Fruit fly (Drosophila melanogaster): ENCODE measurements around the gene CG13786.

The CG13786 gene

DNA sequence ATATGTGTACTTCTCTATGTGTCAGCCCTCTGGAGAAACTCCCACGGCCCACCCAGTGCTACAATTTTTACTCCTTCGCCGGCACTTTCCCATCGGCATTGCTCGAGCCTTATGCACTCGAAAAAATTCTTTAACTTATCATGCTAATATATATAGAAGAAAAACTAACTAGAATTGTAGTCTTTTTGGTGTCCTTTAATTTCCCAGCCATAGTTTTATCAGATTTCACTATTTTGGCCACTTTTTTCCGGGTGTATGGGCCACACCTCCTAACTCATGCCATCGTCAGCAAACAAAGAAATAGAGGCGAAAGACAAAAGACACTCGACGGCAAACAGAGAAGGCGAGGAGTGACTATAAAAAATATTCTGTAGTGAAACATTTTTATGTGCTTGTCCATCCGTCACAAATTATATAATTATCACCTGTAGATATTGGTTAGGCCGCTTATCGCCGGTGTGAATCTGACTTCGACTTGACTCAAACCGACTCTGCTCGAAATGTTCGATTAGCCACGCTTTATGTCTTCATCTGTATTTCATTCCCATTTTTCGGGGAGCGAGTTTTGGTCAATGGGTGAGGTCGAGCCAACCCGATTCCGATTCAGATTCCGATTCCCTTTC, 46.1 kb upstream of the CG13786 start (continued):
- TF ChIP-seq Ptx1 (GFP tag; IDR thresholded peaks at IDR 0.05) (0 out of 2 replicates have a peak, but pooled peaks have one; percentile 15), CG12942 (GFP tag; optimal IDR thresholded peaks at IDR 0.05) (no peak), CG17385 (GFP tag; optimal IDR thresholded peaks at IDR 0.05) (no peak), ham (GFP tag; IDR thresholded peaks at IDR 0.05) (no peak), pum (GFP tag; optimal IDR thresholded peaks at IDR 0.05) (peak; percentile 17), az2 (GFP tag; optimal IDR thresholded peaks at IDR 0.05) (peak; percentile 26), CG7786 (GFP tag; optimal IDR thresholded peaks at IDR 0.05) (peak; percentile 46), bowl (GFP tag; IDR thresholded peaks at IDR 0.05) (no peak), Eip74EF (GFP tag; optimal IDR thresholded peaks at IDR 0.05) (no peak), CG14667 (GFP tag; IDR thresholded peaks at IDR 0.05) (no peak), repo (GFP tag; optimal IDR thresholded peaks at IDR 0.05) (no peak), Drgx (GFP tag; IDR thresholded peaks at IDR 0.05) (0 out of 2 replicates have a peak, but pooled peaks have one; percentile 13), CG13424 (tag; optimal IDR thresholded peaks at IDR 0.05) (no peak), chm (GFP tag; IDR thresholded peaks at IDR 0.05) (peak; percentile 42; the same call in 1 of the 2 replicates), CG11398 (GFP tag; optimal IDR thresholded peaks at IDR 0.05) (no peak), Aef1 (GFP tag; IDR thresholded peaks at IDR 0.05) (no peak), Optix (GFP tag; IDR thresholded peaks at IDR 0.05) (no peak), sc (optimal IDR thresholded peaks at IDR 0.05) (no peak), sc (GFP tag; optimal IDR thresholded peaks at IDR 0.05) (no peak), CG12104 (GFP tag; optimal IDR thresholded peaks at IDR 0.05) (no peak), CG16863 (GFP tag; optimal IDR thresholded peaks at IDR 0.05) (no peak), psq (GFP tag; optimal IDR thresholded peaks at IDR 0.05) (no peak), CG8290 (GFP tag; optimal IDR thresholded peaks at IDR 0.05) (no peak), CG8290 (tag; optimal IDR thresholded peaks at IDR 0.05) (no peak), CG8765 (GFP tag; IDR thresholded peaks at IDR 0.05) (peak; percentile 31; the same call in 1 of the 2 replicates), Hr39 (optimal IDR thresholded peaks at IDR 0.05) (no peak), HLH54F (GFP tag; optimal IDR thresholded peaks at IDR 0.05) (no peak), CG14710 (tag; optimal IDR thresholded peaks at IDR 0.05) (peak; percentile 15), Lhr (GFP tag; optimal IDR thresholded peaks at IDR 0.05) (no peak), pros (GFP tag; optimal IDR thresholded peaks at IDR 0.05) (no peak), dimm (GFP tag; IDR thresholded peaks at IDR 0.05) (no peak), B-H2 (GFP tag; optimal IDR thresholded peaks at IDR 0.05) (no peak), CG16779 (GFP tag; IDR thresholded peaks at IDR 0.05) (no peak), grn (GFP tag; optimal IDR thresholded peaks at IDR 0.05) (peak; percentile 42), dmrt99B (tag; optimal IDR thresholded peaks at IDR 0.05) (peak; percentile 11), CG3065 (GFP tag; optimal IDR thresholded peaks at IDR 0.05) (no peak), sens (GFP tag) (peak; percentile 86), dm (GFP tag; optimal IDR thresholded peaks at IDR 0.05) (no peak), CG10267 (tag; optimal IDR thresholded peaks at IDR 0.05) (peak; percentile 16), so (GFP tag; IDR thresholded peaks at IDR 0.05) (no peak), da (GFP tag; optimal IDR thresholded peaks at IDR 0.05) (no peak), vvl (GFP tag; IDR thresholded peaks at IDR 0.05) (peak; percentile 59), bcd (GFP tag; optimal IDR thresholded peaks at IDR 0.05) (no peak), lbe (GFP tag; optimal IDR thresholded peaks at IDR 0.05) (no peak), chinmo (GFP tag; IDR thresholded peaks at IDR 0.05; ENCODE audit: partially characterized antibody) (no peak), CG15601 (tag; optimal IDR thresholded peaks at IDR 0.05) (no peak), ash1 (GFP tag; optimal IDR thresholded peaks at IDR 0.05) (no peak), ttk (GFP tag; IDR thresholded peaks at IDR 0.05) (no peak), Bdp1 (GFP tag; optimal IDR thresholded peaks at IDR 0.05) (no peak), CG30431 (GFP tag; optimal IDR thresholded peaks at IDR 0.05) (peak; percentile 39), Deaf1 (tag; optimal IDR thresholded peaks at IDR 0.05) (no peak), CG2129 (GFP tag; IDR thresholded peaks at IDR 0.05; ENCODE audit: partially characterized antibody) (no peak), trem (tag; optimal IDR thresholded peaks at IDR 0.05) (no peak)
